Worm (Caenorhabditis elegans) whole organism, L2 larva: Measurements from ENCODE around the gene pqn-65.

ENCODE experiments used
- C34F6.9 ChIP-seq: fragments of 150-350 bp; optimal IDR thresholded peaks from 2 replicates; lab custom pipeline; 2014; ENCODE audit warnings: missing biosample characterization, missing genetic modification characterization
- F13H6.1 ChIP-seq: sonication (generic microtip); optimal IDR thresholded peaks from 2 replicates; lab custom pipeline; 2016; ENCODE audit warnings: missing genetic modification characterization, missing compliant biosample characterization
- R02D3.7 ChIP-seq: fragments of 150-350 bp; optimal IDR thresholded peaks from 2 replicates; lab custom pipeline; 2014; ENCODE audit warnings: missing biosample characterization, missing genetic modification characterization
- Y55F3AM.14 ChIP-seq: fragments of 200-800 bp; sonication (Bioruptor generic); optimal IDR thresholded peaks from 2 replicates; lab custom pipeline; 2018; ENCODE audit warnings: mild to moderate bottlenecking, missing genetic modification characterization, missing compliant biosample characterization
- alr-1 ChIP-seq: fragments of 150-350 bp; optimal IDR thresholded peaks from 2 replicates; lab custom pipeline; 2014; ENCODE audit warnings: missing biosample characterization, missing genetic modification characterization
- aly-2 ChIP-seq: fragments of 150-350 bp; optimal IDR thresholded peaks from 2 replicates; lab custom pipeline; 2014; ENCODE audit warnings: missing biosample characterization, missing genetic modification characterization
- ama-1 ChIP-seq: fragments of 150-350 bp; optimal IDR thresholded peaks from 2 replicates; lab custom pipeline; 2018; ENCODE audit warnings: inconsistent platforms
- ceh-16 ChIP-seq: fragments of 150-350 bp; optimal IDR thresholded peaks from 2 replicates; lab custom pipeline; 2014; ENCODE audit warnings: missing biosample characterization, missing genetic modification characterization
- crh-2 ChIP-seq: sonication (generic microtip); optimal IDR thresholded peaks from 2 replicates; lab custom pipeline; 2017; ENCODE audit warnings: missing biosample characterization, missing genetic modification characterization
- dmd-4 ChIP-seq: sonication (generic microtip); optimal IDR thresholded peaks from 2 replicates; lab custom pipeline; 2017; ENCODE audit warnings: missing biosample characterization, missing genetic modification characterization
- egl-27 ChIP-seq: sonication (generic microtip); optimal IDR thresholded peaks from 3 replicates; lab custom pipeline; 2017; ENCODE audit warnings: missing biosample characterization, missing genetic modification reagents, missing genetic modification characterization
- elt-3 ChIP-seq: sonication (generic microtip); optimal IDR thresholded peaks from 2 replicates; lab custom pipeline; 2017; ENCODE audit warnings: missing biosample characterization, missing genetic modification characterization
- gmeb-1 ChIP-seq: fragments of 150-350 bp; optimal IDR thresholded peaks from 2 replicates; lab custom pipeline; 2014; ENCODE audit warnings: missing biosample characterization, missing genetic modification characterization
- lin-11 ChIP-seq: fragments of 150-350 bp; sonication (generic microtip); optimal IDR thresholded peaks from 2 replicates; lab custom pipeline; 2014; ENCODE audit warnings: missing biosample characterization, missing genetic modification characterization, inconsistent platforms, mixed read lengths
- lin-39 ChIP-seq: fragments of 150-350 bp; optimal IDR thresholded peaks from 2 replicates; lab custom pipeline; 2014; ENCODE audit warnings: missing biosample characterization, missing genetic modification reagents, missing genetic modification characterization
- mab-5 ChIP-seq: fragments of 150-350 bp; optimal IDR thresholded peaks from 2 replicates; lab custom pipeline; 2014; ENCODE audit warnings: missing biosample characterization, missing genetic modification characterization
- mbf-1 ChIP-seq: sonication (generic microtip); optimal IDR thresholded peaks from 2 replicates; lab custom pipeline; 2017; ENCODE audit warnings: missing biosample characterization, missing genetic modification characterization
- mdl-1 ChIP-seq, 2 experiments: fragments of 150-350 bp in 1 of 2; sonication (generic microtip) in 1 of 2; optimal IDR thresholded peaks; 2 replicates each; lab custom pipeline; 2017; ENCODE audit warnings: missing biosample characterization in 2 of 2, missing genetic modification characterization in 2 of 2
- nhr-10 ChIP-seq: sonication (generic microtip); optimal IDR thresholded peaks from 2 replicates; lab custom pipeline; 2017; ENCODE audit warnings: missing biosample characterization, missing genetic modification characterization
- nhr-11 ChIP-seq: fragments of 150-350 bp; optimal IDR thresholded peaks from 2 replicates; lab custom pipeline; 2014; ENCODE audit warnings: missing biosample characterization, missing genetic modification characterization
- nhr-12 ChIP-seq: fragments of 150-350 bp; optimal IDR thresholded peaks from 2 replicates; lab custom pipeline; 2014; ENCODE audit warnings: missing biosample characterization, missing genetic modification characterization
- nhr-129 ChIP-seq: fragments of 150-350 bp; optimal IDR thresholded peaks from 2 replicates; lab custom pipeline; 2014; ENCODE audit warnings: missing biosample characterization, missing genetic modification characterization
- nhr-21 ChIP-seq: fragments of 150-350 bp; optimal IDR thresholded peaks from 2 replicates; lab custom pipeline; 2014; ENCODE audit warnings: missing biosample characterization, missing genetic modification characterization
- nhr-23 ChIP-seq: fragments of 150-350 bp; optimal IDR thresholded peaks from 2 replicates; lab custom pipeline; 2014; ENCODE audit warnings: missing biosample characterization, missing genetic modification reagents, missing genetic modification characterization
- nhr-237 ChIP-seq: fragments of 150-350 bp; optimal IDR thresholded peaks from 2 replicates; lab custom pipeline; 2014; ENCODE audit warnings: missing biosample characterization, missing genetic modification characterization
- nhr-25 ChIP-seq: fragments of 150-350 bp; sonication (generic microtip); optimal IDR thresholded peaks from 3 replicates; lab custom pipeline; 2014; ENCODE audit warnings: missing biosample characterization, missing genetic modification characterization
- nhr-6 ChIP-seq: fragments of 150-350 bp; optimal IDR thresholded peaks from 2 replicates; lab custom pipeline; 2014; ENCODE audit warnings: missing biosample characterization, missing genetic modification characterization
- sem-4 ChIP-seq: fragments of 150-350 bp; optimal IDR thresholded peaks from 2 replicates; lab custom pipeline; 2014; ENCODE audit warnings: missing biosample characterization, missing genetic modification reagents, missing genetic modification characterization
- skn-1 ChIP-seq: sonication (generic microtip); optimal IDR thresholded peaks from 2 replicates; lab custom pipeline; 2017; ENCODE audit warnings: missing biosample characterization, missing genetic modification characterization
- snpc-4 ChIP-seq: fragments of 150-350 bp; optimal IDR thresholded peaks from 2 replicates; lab custom pipeline; 2014; ENCODE audit warnings: missing biosample characterization, missing genetic modification characterization
- unc-39 ChIP-seq: fragments of 150-350 bp; optimal IDR thresholded peaks from 2 replicates; lab custom pipeline; 2014; ENCODE audit warnings: missing biosample characterization, missing genetic modification characterization
- unc-55 ChIP-seq: fragments of 150-350 bp; sonication (generic microtip); optimal IDR thresholded peaks from 3 replicates; lab custom pipeline; 2014; ENCODE audit warnings: missing biosample characterization, missing genetic modification reagents, missing genetic modification characterization
- unc-62 ChIP-seq: fragments of 150-350 bp; optimal IDR thresholded peaks from 2 replicates; lab custom pipeline; 2014; ENCODE audit warnings: missing biosample characterization, missing genetic modification reagents, missing genetic modification characterization
- zag-1 ChIP-seq: fragments of 150-350 bp; optimal IDR thresholded peaks from 2 replicates; lab custom pipeline; 2014; ENCODE audit warnings: missing biosample characterization, missing genetic modification characterization
- ztf-1 ChIP-seq: fragments of 200-800 bp; sonication (Bioruptor generic); conservative IDR thresholded peaks from 2 replicates; pipeline ENCODE4 v1.3.6; 2022; ENCODE audit warnings: missing genetic modification characterization, missing compliant biosample characterization
- ztf-4 ChIP-seq: fragments of 150-350 bp; optimal IDR thresholded peaks from 2 replicates; lab custom pipeline; 2014; ENCODE audit warnings: missing biosample characterization, missing genetic modification characterization

pqn-65 gene

DNA sequence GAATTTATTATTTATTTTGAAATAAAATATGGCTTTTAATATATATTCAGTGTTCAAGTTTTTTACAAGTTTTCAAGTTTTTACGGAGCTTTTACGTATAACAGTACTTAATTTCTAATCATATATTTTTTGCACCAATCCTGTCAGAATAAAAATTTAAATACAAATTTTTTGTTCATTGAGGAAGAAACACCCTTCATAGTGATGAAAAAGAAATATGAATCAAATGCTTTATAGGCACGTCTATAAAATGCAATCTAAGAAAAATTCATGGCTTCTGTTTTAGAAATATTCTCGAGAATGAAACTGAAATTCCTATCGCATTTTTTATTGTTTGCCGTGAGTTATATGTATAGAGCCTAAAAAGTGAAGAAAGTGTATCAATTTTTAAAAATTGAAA is 32.8 kb downstream of the pqn-65 start, which contains the start of gene C05E11.2:
C05E11.2 (plus strand) TSS at position 301 of the 400 bp plus-strand sequence.
- no peak for TF ChIP-seq egl-27 (tag; lab: Kevin White, UChicago)
- TF ChIP-seq mab-5 (tag; lab: Kevin White, UChicago) = no peak
- TF ChIP-seq sem-4 (tag; lab: Kevin White, UChicago) = no peak
- TF ChIP-seq nhr-21 (tag; lab: Kevin White, UChicago) = no peak
- no peak for TF ChIP-seq skn-1
- TF ChIP-seq mdl-1 (tag; optimal IDR thresholded peaks at IDR 0.05; lab: Kevin White, UChicago) = no peak
- no peak for TF ChIP-seq zag-1
- TF ChIP-seq lin-11 = no peak
- no peak for TF ChIP-seq nhr-6 (tag; lab: Kevin White, UChicago)
- no peak for TF ChIP-seq gmeb-1 (tag; lab: Kevin White, UChicago)
- no peak for TF ChIP-seq nhr-10 (tag; lab: Kevin White, UChicago)
- TF ChIP-seq lin-39 (tag; lab: Kevin White, UChicago) = no peak
- TF ChIP-seq R02D3.7 (tag; lab: Kevin White, UChicago) = no peak
- TF ChIP-seq Y55F3AM.14 = no peak
- no peak for TF ChIP-seq unc-39 (tag; lab: Kevin White, UChicago)

DNA sequence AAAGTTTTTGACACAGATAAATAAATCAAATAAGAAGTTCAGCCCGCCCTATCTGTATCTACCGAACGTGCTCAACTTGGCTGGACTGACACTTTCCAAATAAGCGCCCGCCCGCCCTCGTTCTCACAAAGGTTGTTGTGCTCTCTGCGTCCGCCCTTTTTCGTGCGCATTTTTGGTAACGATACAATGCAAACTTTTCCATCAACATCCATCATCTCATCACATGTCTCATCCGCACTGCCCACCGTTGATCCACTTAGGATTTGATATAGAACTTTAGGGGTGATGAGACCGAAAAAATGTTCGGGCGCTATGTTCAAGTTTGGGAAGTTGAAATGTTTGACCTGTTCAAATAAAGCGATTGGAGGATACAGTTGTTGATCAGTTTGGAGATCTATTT is 33.9 kb downstream of the pqn-65 start, which contains the start of gene C05E11.7:
C05E11.7 (minus strand) TSS at position 101 of the 400 bp plus-strand sequence.
- no peak for TF ChIP-seq sem-4 (tag; lab: Kevin White, UChicago)
- TF ChIP-seq dmd-4 (tag; lab: Kevin White, UChicago) = no peak
- TF ChIP-seq unc-55 (GFP tag; lab: Kevin White, UChicago) = no peak
- TF ChIP-seq mbf-1 (tag; lab: Kevin White, UChicago) = no peak
- no peak for TF ChIP-seq unc-62
- no peak for TF ChIP-seq snpc-4 (tag; lab: Kevin White, UChicago)
- no peak for TF ChIP-seq ama-1
- no peak for TF ChIP-seq zag-1
- TF ChIP-seq crh-2 (tag; lab: Kevin White, UChicago) = no peak
- TF ChIP-seq nhr-6 (tag; lab: Kevin White, UChicago) = no peak
- TF ChIP-seq ztf-4 = no peak
- no peak for TF ChIP-seq nhr-237
- TF ChIP-seq ceh-16 (tag; lab: Kevin White, UChicago) = no peak
- TF ChIP-seq skn-1 = no peak

DNA sequence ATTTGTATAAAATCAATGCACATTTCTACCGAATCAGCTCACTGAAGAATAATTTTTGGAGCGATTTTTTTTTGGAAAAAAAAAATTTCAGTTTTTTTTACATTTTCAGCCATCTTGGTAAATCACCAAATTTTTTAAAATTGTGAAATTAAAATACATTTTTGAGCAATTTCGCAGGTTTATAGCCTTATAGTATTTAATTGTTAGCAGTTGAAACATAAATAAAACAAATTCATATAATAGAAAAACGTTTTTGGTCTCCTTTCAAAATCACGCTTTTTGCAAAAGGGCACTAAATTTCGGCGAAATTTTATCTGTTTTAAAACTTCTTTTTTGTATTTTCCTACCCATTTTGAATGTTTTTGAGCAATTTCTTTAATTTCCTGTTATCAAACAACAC is 40.9 kb downstream of the pqn-65 start:
- TF ChIP-seq nhr-12 (tag; lab: Kevin White, UChicago) (no peak), nhr-21 (tag; lab: Kevin White, UChicago) (no peak), nhr-23 (tag; lab: Kevin White, UChicago) (no peak), nhr-11 (tag; lab: Kevin White, UChicago) (no peak), elt-3 (no peak), F13H6.1 (no peak), ztf-1 (no peak), Y55F3AM.14 (no peak), crh-2 (tag; lab: Kevin White, UChicago) (no peak), mdl-1 (tag; optimal IDR thresholded peaks at IDR 0.05; lab: Kevin White, UChicago) (no peak), ceh-16 (tag; lab: Kevin White, UChicago) (no peak), zag-1 (no peak), alr-1 (tag; lab: Kevin White, UChicago) (no peak), nhr-25 (tag; lab: Kevin White, UChicago) (no peak)

DNA sequence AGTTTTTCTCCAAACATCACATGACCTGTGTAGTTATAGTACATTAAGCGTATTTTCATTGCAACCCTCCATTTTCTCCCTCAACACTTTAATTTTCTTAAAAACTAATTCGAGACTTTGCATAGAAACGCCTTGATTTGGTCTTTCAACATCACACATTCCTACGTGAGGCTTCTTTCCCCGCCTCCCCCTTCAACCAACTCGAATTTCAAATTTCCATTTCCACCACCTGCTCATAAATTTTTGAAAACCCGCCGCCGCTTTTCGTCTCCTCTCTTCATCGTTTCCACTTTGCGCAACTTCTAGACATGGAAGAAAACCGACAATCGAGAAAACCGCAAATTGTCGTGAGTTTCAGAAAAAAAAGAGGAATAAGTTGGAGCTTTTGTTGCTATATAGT is 41.5 kb downstream of the pqn-65 start, which contains the start of gene C05E11.3:
C05E11.3 (plus strand) TSS at position 301 of the 400 bp plus-strand sequence.
- TF ChIP-seq unc-55 (GFP tag; lab: Kevin White, UChicago) (peak; percentile 44), aly-2 (tag; lab: Kevin White, UChicago) (no peak)

ce11 chrX:4576272-4576671 is 43.2 kb downstream of the pqn-65 start:
- no peak for TF ChIP-seq mdl-1 (tag; optimal IDR thresholded peaks at IDR 0.05; lab: Kevin White, UChicago)
- no peak for TF ChIP-seq elt-3
- no peak for TF ChIP-seq nhr-21 (tag; lab: Kevin White, UChicago)
- TF ChIP-seq C34F6.9 (tag; lab: Kevin White, UChicago) = peak; percentile 16
- TF ChIP-seq nhr-129 = no peak
- no peak for TF ChIP-seq nhr-12 (tag; lab: Kevin White, UChicago)
- TF ChIP-seq nhr-10 (tag; lab: Kevin White, UChicago) = no peak
- peak; percentile 27 for TF ChIP-seq unc-55 (GFP tag; lab: Kevin White, UChicago)
